Worm (Caenorhabditis elegans) whole organism, midembryonic: ENCODE data around the gene hum-6.

Source experiments
- T22C8.4 ChIP-seq: fragments of 200-800 bp; sonication (Bioruptor generic); IDR thresholded peaks from 2 replicates; pipeline ENCODE4 v1.3.6; 2022; ENCODE audit warnings: missing genetic modification characterization, missing compliant biosample characterization
- cog-1 ChIP-seq: sonication (generic microtip); optimal IDR thresholded peaks from 2 replicates; lab custom pipeline; 2016; ENCODE audit warnings: missing genetic modification characterization, missing compliant biosample characterization
- flt-1 ChIP-seq: fragments of 200-800 bp; sonication (Bioruptor generic); IDR thresholded peaks from 2 replicates; pipeline ENCODE4 v1.3.6; 2022; ENCODE audit warnings: missing genetic modification characterization, missing compliant biosample characterization
- klf-2 ChIP-seq: fragments of 200-800 bp; sonication (Bioruptor generic); conservative IDR thresholded peaks from 2 replicates; pipeline ENCODE4 v1.3.6; 2022; ENCODE audit warnings: missing genetic modification reagents, missing genetic modification characterization, missing compliant biosample characterization
- med-1 ChIP-seq: sonication (generic microtip); optimal IDR thresholded peaks from 2 replicates; lab custom pipeline; 2017; ENCODE audit warnings: missing genetic modification characterization, mild to moderate bottlenecking, missing compliant biosample characterization, antibody characterized with exemption, missing genetic modification reagents; ENCODE audit not compliant: insufficient read depth
- ztf-23 ChIP-seq: fragments of 200-800 bp; sonication (Bioruptor generic); IDR thresholded peaks from 2 replicates; pipeline ENCODE4 v1.3.6; 2022; ENCODE audit warnings: missing genetic modification reagents, missing genetic modification characterization, missing compliant biosample characterization
- ztf-29 ChIP-seq: fragments of 200-800 bp; sonication (Bioruptor generic); IDR thresholded peaks from 2 replicates; pipeline ENCODE4 v1.3.6; 2022; ENCODE audit warnings: missing genetic modification reagents, missing genetic modification characterization, missing compliant biosample characterization

DNA sequence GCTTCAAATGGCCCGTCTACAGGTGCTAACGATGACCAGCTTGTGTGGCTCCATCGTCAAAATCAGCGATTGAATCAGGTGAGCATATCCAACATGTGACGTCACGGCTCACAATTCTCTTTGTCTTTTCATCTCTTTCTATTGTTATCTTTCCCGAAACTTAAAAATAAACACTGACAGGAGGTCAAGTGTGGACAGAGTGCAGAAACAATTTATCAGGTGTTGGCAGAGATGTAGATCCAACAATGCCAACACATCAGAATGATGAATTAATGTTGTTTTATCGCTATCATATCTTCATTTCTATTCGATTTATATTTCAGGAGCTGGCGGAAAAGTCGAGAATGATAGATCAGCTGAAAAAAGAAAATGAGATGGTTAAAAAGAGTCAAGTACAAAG is 45.1 kb downstream of the hum-6 start:
- TF ChIP-seq med-1 (GFP tag; lab: Kevin White, UChicago) (no peak), T22C8.4 (GFP tag; lab: Robert Waterston, UW) (no peak), cog-1 (no peak), ztf-29 (GFP tag; lab: Robert Waterston, UW) (no peak), flt-1 (GFP tag; lab: Robert Waterston, UW) (no peak), ztf-23 (GFP tag; lab: Robert Waterston, UW) (no peak), klf-2 (no peak)
